Worm (Caenorhabditis elegans) whole organism, L2 larva: Measurements from ENCODE around the gene arle-14.

Experiments used
- alr-1 ChIP-seq: fragments of 150-350 bp; optimal IDR thresholded peaks from 2 replicates; lab custom pipeline; 2014; ENCODE audit warnings: missing biosample characterization, missing genetic modification characterization
- ceh-82 ChIP-seq: fragments of 150-350 bp; optimal IDR thresholded peaks from 2 replicates; lab custom pipeline; 2014; ENCODE audit warnings: missing biosample characterization, missing genetic modification characterization
- nhr-10 ChIP-seq: sonication (generic microtip); optimal IDR thresholded peaks from 2 replicates; lab custom pipeline; 2017; ENCODE audit warnings: missing biosample characterization, missing genetic modification characterization
- nhr-237 ChIP-seq: fragments of 150-350 bp; optimal IDR thresholded peaks from 2 replicates; lab custom pipeline; 2014; ENCODE audit warnings: missing biosample characterization, missing genetic modification characterization
- skn-1 ChIP-seq: sonication (generic microtip); optimal IDR thresholded peaks from 2 replicates; lab custom pipeline; 2017; ENCODE audit warnings: missing biosample characterization, missing genetic modification characterization

ce11 chrIII:5677790-5678189 is 14.9 kb upstream of the arle-14 start, which contains the start of gene F54E7.9:
- TF ChIP-seq skn-1 (tag; lab: Kevin White, UChicago) = no peak
- TF ChIP-seq nhr-237 (tag; lab: Kevin White, UChicago) = no peak
- no peak for TF ChIP-seq nhr-10 (tag; lab: Kevin White, UChicago)
- TF ChIP-seq alr-1 (tag; lab: Kevin White, UChicago) = no peak
- no peak for TF ChIP-seq ceh-82
